Fruit fly (Drosophila melanogaster) Kc167 (cell line): ENCODE measurements around the gene sun.

Source experiments
- h ChIP-seq: fragments of >200 bp; optimal IDR thresholded peaks from 3 replicates; lab custom pipeline; 2018; ENCODE audit warnings: missing external identifiers
- insv ChIP-seq: fragments of >200 bp; optimal IDR thresholded peaks from 3 replicates; lab custom pipeline; 2018; ENCODE audit warnings: missing external identifiers

DNA sequence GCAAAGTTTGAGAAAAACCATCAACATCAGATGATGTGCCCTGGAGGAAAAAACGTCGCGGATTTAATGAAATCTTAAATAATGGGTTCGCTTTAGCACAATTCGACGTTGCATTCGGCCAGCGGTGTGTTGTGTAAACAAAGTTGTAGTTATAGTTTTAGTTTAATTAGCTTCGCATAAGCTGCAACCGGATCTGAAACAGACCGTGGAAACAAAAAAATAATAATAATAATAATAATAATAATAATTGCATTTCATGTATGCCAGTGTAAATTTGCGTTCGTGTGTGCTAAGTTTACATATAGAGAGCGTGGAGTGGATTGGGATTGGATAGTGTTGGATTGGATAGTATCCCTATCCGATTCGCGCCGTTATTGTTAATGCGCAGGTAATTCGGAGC, 44.3 kb downstream of the sun start:
- TF ChIP-seq h (lab: Kevin White, UChicago) (no peak), insv (lab: Kevin White, UChicago) (no peak)
